Worm (Caenorhabditis elegans) whole organism, L4 larva: ENCODE data around the gene F40C5.1.

ENCODE experiments used
- D1046.2 ChIP-seq: fragments of 200-800 bp; sonication (Bioruptor generic); IDR thresholded peaks from 2 replicates; pipeline ENCODE4 v1.3.6; 2022; ENCODE audit warnings: missing genetic modification characterization, missing compliant biosample characterization
- F37D6.2 ChIP-seq: sonication (generic microtip); optimal IDR thresholded peaks from 2 replicates; lab custom pipeline; 2016; ENCODE audit warnings: mild to moderate bottlenecking, missing genetic modification characterization, missing compliant biosample characterization
- F44E2.7 ChIP-seq: fragments of 200-800 bp; sonication (Bioruptor generic); IDR thresholded peaks from 2 replicates; pipeline ENCODE4 v2.1.2; 2022; ENCODE audit warnings: missing genetic modification characterization, missing compliant biosample characterization
- F49E8.2 ChIP-seq: sonication (generic microtip); optimal IDR thresholded peaks from 2 replicates; lab custom pipeline; 2016; ENCODE audit warnings: missing compliant biosample characterization, mild to moderate bottlenecking, missing genetic modification characterization, borderline replicate concordance
- R02D3.7 ChIP-seq: fragments of 150-350 bp; sonication (generic microtip); optimal IDR thresholded peaks from 3 replicates; lab custom pipeline; 2014; ENCODE audit warnings: missing biosample characterization, missing genetic modification characterization
- T20F7.1 ChIP-seq: fragments of 200-800 bp; sonication (Bioruptor generic); optimal IDR thresholded peaks from 2 replicates; lab custom pipeline; 2018; ENCODE audit warnings: mild to moderate bottlenecking, missing genetic modification characterization, missing compliant biosample characterization
- Y105C5A.15 ChIP-seq: fragments of 200-800 bp; sonication (Bioruptor generic); IDR thresholded peaks from 2 replicates; pipeline ENCODE4 v1.3.6; 2022; ENCODE audit warnings: missing genetic modification characterization, missing compliant biosample characterization
- ZK337.2 ChIP-seq: fragments of 200-800 bp; sonication (Bioruptor generic); IDR thresholded peaks from 2 replicates; pipeline ENCODE4 v1.3.6; 2022; ENCODE audit warnings: missing genetic modification reagents, missing genetic modification characterization, missing compliant biosample characterization
- ZK546.5 ChIP-seq, 2 experiments: sonication (generic microtip); optimal IDR thresholded peaks; 2 replicates each; lab custom pipeline; 2017; ENCODE audit warnings: missing biosample characterization in 2 of 2, missing genetic modification characterization in 2 of 2
- aly-2 ChIP-seq: sonication (generic microtip); optimal IDR thresholded peaks from 2 replicates; lab custom pipeline; 2018; ENCODE audit warnings: missing biosample characterization, missing genetic modification characterization
- arid-1 ChIP-seq: fragments of 200-800 bp; sonication (Bioruptor generic); conservative IDR thresholded peaks from 2 replicates; pipeline ENCODE4 v1.3.6; 2022; ENCODE audit warnings: missing genetic modification reagents, missing genetic modification characterization, missing compliant biosample characterization
- ceh-28 ChIP-seq: fragments of 150-350 bp; optimal IDR thresholded peaks from 2 replicates; lab custom pipeline; 2014; ENCODE audit warnings: missing biosample characterization, missing genetic modification reagents, missing genetic modification characterization
- ceh-32 ChIP-seq: sonication (generic microtip); optimal IDR thresholded peaks from 2 replicates; lab custom pipeline; 2016; ENCODE audit warnings: mild to moderate bottlenecking, missing genetic modification characterization, missing compliant biosample characterization; ENCODE audit not compliant: poor library complexity
- ceh-44 ChIP-seq: fragments of 200-800 bp; sonication (Bioruptor generic); IDR thresholded peaks from 2 replicates; pipeline ENCODE4 v1.3.6; 2022; ENCODE audit warnings: missing genetic modification reagents, missing genetic modification characterization, missing compliant biosample characterization
- ceh-82 ChIP-seq: sonication (generic microtip); optimal IDR thresholded peaks from 2 replicates; lab custom pipeline; 2017; ENCODE audit warnings: missing biosample characterization, missing genetic modification characterization
- ces-1 ChIP-seq: fragments of 150-350 bp; sonication (generic microtip); optimal IDR thresholded peaks from 4 replicates; lab custom pipeline; 2014; ENCODE audit warnings: missing biosample characterization, missing genetic modification reagents, missing genetic modification characterization
- dmd-6 ChIP-seq: fragments of 200-800 bp; sonication (Bioruptor generic); IDR thresholded peaks from 2 replicates; pipeline ENCODE4 v1.3.6; 2022; ENCODE audit warnings: missing genetic modification reagents, missing genetic modification characterization, missing compliant biosample characterization
- dmd-8 ChIP-seq: fragments of 200-800 bp; sonication (Bioruptor generic); IDR thresholded peaks from 2 replicates; pipeline ENCODE4 v1.3.6; 2022; ENCODE audit warnings: missing genetic modification characterization, missing compliant biosample characterization
- dpl-1 ChIP-seq: fragments of 150-350 bp; optimal IDR thresholded peaks from 2 replicates; lab custom pipeline; 2014; ENCODE audit warnings: missing biosample characterization, missing genetic modification reagents, missing genetic modification characterization
- dve-1 ChIP-seq: sonication (generic microtip); optimal IDR thresholded peaks from 2 replicates; lab custom pipeline; 2017; ENCODE audit warnings: antibody characterized with exemption, mild to moderate bottlenecking, missing genetic modification characterization, missing compliant biosample characterization; ENCODE audit not compliant: insufficient read depth
- egl-43 ChIP-seq: fragments of 200-800 bp; sonication (Bioruptor generic); IDR thresholded peaks from 2 replicates; pipeline ENCODE4 v1.3.6; 2022; ENCODE audit warnings: missing genetic modification reagents, missing genetic modification characterization, missing compliant biosample characterization
- fkh-10 ChIP-seq: fragments of 150-350 bp; optimal IDR thresholded peaks from 2 replicates; lab custom pipeline; 2014; ENCODE audit warnings: missing biosample characterization, missing genetic modification reagents, missing genetic modification characterization
- hlh-11 ChIP-seq: fragments of 200-800 bp; sonication (Bioruptor generic); optimal IDR thresholded peaks from 2 replicates; lab custom pipeline; 2018; ENCODE audit warnings: mild to moderate bottlenecking, missing genetic modification characterization, missing compliant biosample characterization
- hmg-1.1 ChIP-seq: fragments of 200-800 bp; sonication (Bioruptor generic); IDR thresholded peaks from 2 replicates; pipeline ENCODE4 v1.3.6; 2022; ENCODE audit warnings: missing genetic modification reagents, missing genetic modification characterization, missing compliant biosample characterization
- lin-1 ChIP-seq: fragments of 200-800 bp; sonication (Bioruptor generic); IDR thresholded peaks from 2 replicates; pipeline ENCODE4 v1.3.6; 2022; ENCODE audit warnings: missing genetic modification reagents, missing genetic modification characterization, missing compliant biosample characterization
- lin-13 ChIP-seq: fragments of 150-350 bp; optimal IDR thresholded peaks from 2 replicates; lab custom pipeline; 2014; ENCODE audit warnings: missing biosample characterization, missing genetic modification reagents, missing genetic modification characterization
- lin-39 ChIP-seq: fragments of 150-350 bp; optimal IDR thresholded peaks from 2 replicates; lab custom pipeline; 2014; ENCODE audit warnings: missing biosample characterization, missing genetic modification reagents, missing genetic modification characterization
- mxl-3 ChIP-seq: fragments of 200-800 bp; sonication (Bioruptor generic); optimal IDR thresholded peaks from 2 replicates; lab custom pipeline; 2018; ENCODE audit warnings: mild to moderate bottlenecking, missing genetic modification characterization, missing compliant biosample characterization
- nhr-10 ChIP-seq: fragments of 150-350 bp; optimal IDR thresholded peaks from 2 replicates; lab custom pipeline; 2014; ENCODE audit warnings: missing biosample characterization, missing genetic modification characterization
- nhr-11 ChIP-seq: fragments of 150-350 bp; optimal IDR thresholded peaks from 2 replicates; lab custom pipeline; 2014; ENCODE audit warnings: missing biosample characterization, missing genetic modification characterization
- nhr-237 ChIP-seq: sonication (generic microtip); optimal IDR thresholded peaks from 2 replicates; lab custom pipeline; 2017; ENCODE audit warnings: missing biosample characterization, missing genetic modification characterization
- nhr-25 ChIP-seq: sonication (generic microtip); optimal IDR thresholded peaks from 2 replicates; lab custom pipeline; 2017; ENCODE audit warnings: missing genetic modification characterization, mild to moderate bottlenecking, missing compliant biosample characterization, antibody characterized with exemption, moderate library complexity, borderline replicate concordance; ENCODE audit not compliant: insufficient read depth
- nhr-42 ChIP-seq: fragments of 200-800 bp; sonication (Bioruptor generic); IDR thresholded peaks from 2 replicates; pipeline ENCODE4 v1.3.6; 2022; ENCODE audit warnings: missing genetic modification characterization, missing compliant biosample characterization
- nhr-48 ChIP-seq: sonication (generic microtip); optimal IDR thresholded peaks from 2 replicates; lab custom pipeline; 2016; ENCODE audit warnings: mild to moderate bottlenecking, missing genetic modification characterization, missing compliant biosample characterization
- pha-4 ChIP-seq, 2 experiments: fragments of 150-350 bp in 1 of 2; fragments of 200-800 bp in 1 of 2; sonication (Bioruptor generic) in 1 of 2; IDR thresholded peaks in 1 of 2; optimal IDR thresholded peaks in 1 of 2; 2 replicates each; pipeline versions ENCODE4 v1.3.6 to Lab custom; 2014 to 2022; ENCODE audit warnings: missing genetic modification characterization in 2 of 2, missing genetic modification reagents in 2 of 2, missing biosample characterization in 1 of 2, missing compliant biosample characterization in 1 of 2
- pqm-1 ChIP-seq: sonication (generic microtip); optimal IDR thresholded peaks from 2 replicates; lab custom pipeline; 2017; ENCODE audit warnings: missing biosample characterization, missing genetic modification characterization
- sdz-12 ChIP-seq: fragments of 200-800 bp; sonication (Bioruptor generic); optimal IDR thresholded peaks from 2 replicates; lab custom pipeline; 2018; ENCODE audit warnings: mild to moderate bottlenecking, missing genetic modification characterization, missing compliant biosample characterization
- set-16 ChIP-seq: fragments of 200-800 bp; sonication (Bioruptor generic); IDR thresholded peaks from 2 replicates; pipeline ENCODE4 v1.3.6; 2022; ENCODE audit warnings: missing genetic modification reagents, missing genetic modification characterization, missing compliant biosample characterization
- skn-1 ChIP-seq: fragments of 150-350 bp; optimal IDR thresholded peaks from 2 replicates; lab custom pipeline; 2014; ENCODE audit warnings: missing biosample characterization, missing genetic modification characterization
- snpc-1.2 ChIP-seq: fragments of 200-800 bp; sonication (Bioruptor generic); IDR thresholded peaks from 2 replicates; pipeline ENCODE4 v1.3.6; 2022; ENCODE audit warnings: missing genetic modification reagents, missing genetic modification characterization, missing compliant biosample characterization
- spr-3 ChIP-seq: fragments of 200-800 bp; sonication (Bioruptor generic); optimal IDR thresholded peaks from 2 replicates; lab custom pipeline; 2018; ENCODE audit warnings: mild to moderate bottlenecking, missing genetic modification characterization, missing compliant biosample characterization
- unc-62 ChIP-seq, 3 experiments: fragments of 150-350 bp in 1 of 3; sonication (generic microtip); optimal IDR thresholded peaks in 2 of 3; peaks in 1 of 3; 1 replicate in 1 of 3; 2 replicates in 2 of 3; lab custom pipeline; 2014 to 2017; ENCODE audit warnings: missing biosample characterization in 3 of 3, missing genetic modification characterization in 3 of 3, missing genetic modification reagents in 3 of 3, missing genotype in 1 of 3
- zag-1 ChIP-seq: fragments of 150-350 bp; optimal IDR thresholded peaks from 2 replicates; lab custom pipeline; 2014; ENCODE audit warnings: missing biosample characterization, missing genetic modification characterization
- zip-2 ChIP-seq: fragments of 150-350 bp; optimal IDR thresholded peaks from 2 replicates; lab custom pipeline; 2014; ENCODE audit warnings: missing biosample characterization, missing genetic modification characterization
- ztf-7 ChIP-seq: fragments of 150-350 bp; optimal IDR thresholded peaks from 2 replicates; lab custom pipeline; 2014; ENCODE audit warnings: missing biosample characterization, missing genetic modification characterization

The F40C5.1 gene

DNA sequence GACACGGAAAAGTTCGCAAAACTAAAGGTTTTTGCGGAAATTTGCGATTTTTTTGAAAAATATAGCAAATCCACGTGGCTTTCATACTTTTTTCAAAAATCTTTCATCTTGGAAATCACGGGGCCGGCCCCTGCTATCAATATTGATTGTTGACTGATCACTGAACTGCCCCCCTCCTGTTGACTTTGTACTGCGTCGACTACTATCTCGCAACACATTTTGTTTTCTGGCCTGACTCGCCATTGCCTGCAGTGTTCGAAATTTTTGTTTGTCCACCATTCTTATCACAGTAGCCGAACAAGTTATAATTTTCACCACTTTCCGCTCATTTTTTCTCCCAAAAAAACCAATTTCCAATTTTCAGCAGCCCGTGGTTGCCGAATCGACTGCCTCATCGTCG lies 8.5 kb downstream of the F40C5.1 start (continued):
- no peak for TF ChIP-seq nhr-25
- TF ChIP-seq pha-4 (GFP tag; IDR thresholded peaks at IDR 0.05; lab: Robert Waterston, UW) = no peak
- TF ChIP-seq pha-4 (tag; optimal IDR thresholded peaks at IDR 0.05; lab: Kevin White, UChicago) = no peak
- TF ChIP-seq F49E8.2 (tag; lab: Kevin White, UChicago) = no peak
- TF ChIP-seq lin-39 = no peak
- TF ChIP-seq egl-43 (GFP tag; lab: Robert Waterston, UW) = no peak
- TF ChIP-seq dpl-1 (GFP tag; lab: Kevin White, UChicago) = no peak
- TF ChIP-seq ceh-44 (GFP tag; lab: Robert Waterston, UW) = no peak
- TF ChIP-seq nhr-11 (tag; lab: Kevin White, UChicago) = no peak
- TF ChIP-seq F44E2.7 (GFP tag; lab: Robert Waterston, UW) = no peak
- no peak for TF ChIP-seq zip-2

DNA sequence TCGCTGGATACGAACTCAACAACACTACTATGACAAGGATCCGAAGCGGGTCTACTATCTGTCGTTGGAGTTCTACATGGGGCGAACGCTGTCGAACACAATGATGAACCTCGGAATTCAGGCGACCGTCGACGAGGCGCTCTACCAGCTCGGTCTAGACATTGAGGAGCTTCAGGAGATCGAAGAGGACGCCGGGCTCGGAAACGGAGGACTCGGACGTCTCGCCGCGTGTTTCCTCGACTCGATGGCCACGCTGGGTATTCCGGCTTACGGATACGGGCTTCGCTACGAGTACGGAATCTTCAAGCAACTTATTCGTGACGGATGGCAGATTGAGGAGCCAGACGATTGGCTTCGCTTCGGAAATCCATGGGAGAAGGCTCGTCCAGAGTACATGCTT lies 9.1 kb downstream of the F40C5.1 start:
- TF ChIP-seq ceh-32 (no peak), set-16 (GFP tag; lab: Robert Waterston, UW) (peak; percentile 80), unc-62 (GFP tag; optimal IDR thresholded peaks at IDR 0.05 in 1 of 2; lab: Kevin White, UChicago) (peak in 1 of 2 experiments; percentile 75), unc-62 (tag; optimal IDR thresholded peaks at IDR 0.05; lab: Kevin White, UChicago) (no peak)

DNA sequence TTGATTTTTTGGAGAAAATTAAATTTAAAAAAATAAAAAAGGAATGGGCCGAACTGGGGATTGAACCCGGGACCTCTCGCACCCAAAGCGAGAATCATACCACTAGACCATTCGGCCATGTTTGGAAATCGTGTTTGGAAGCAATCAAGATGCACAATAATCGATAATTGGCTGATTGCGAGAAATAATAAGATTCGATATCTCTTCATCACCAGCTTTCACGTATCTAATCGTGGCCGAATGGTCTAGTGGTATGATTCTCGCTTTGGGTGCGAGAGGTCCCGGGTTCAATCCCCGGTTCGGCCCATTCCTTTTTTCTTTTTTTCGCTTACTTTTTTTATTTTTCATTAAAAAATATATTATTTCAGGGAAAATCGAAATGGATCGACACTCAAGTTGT lies 9.6 kb downstream of the F40C5.1 start:
- TF ChIP-seq skn-1 (tag; lab: Kevin White, UChicago) = no peak
- peak; percentile 39; the same call in 1 of the 2 replicates for TF ChIP-seq ceh-44 (GFP tag; lab: Robert Waterston, UW)
- TF ChIP-seq hmg-1.1 (GFP tag; lab: Robert Waterston, UW) = no peak
- TF ChIP-seq F37D6.2 (tag; lab: Kevin White, UChicago) = no peak
- peak; percentile 62 for TF ChIP-seq F49E8.2 (tag; lab: Kevin White, UChicago)
- peak; percentile 31 for TF ChIP-seq lin-13 (GFP tag; lab: Kevin White, UChicago)
- TF ChIP-seq hlh-11 (tag; lab: Kevin White, UChicago) = no peak
- TF ChIP-seq arid-1 = peak; percentile 68; the same call in 1 of the 2 replicates
- 0 out of 2 replicates have a peak, but pooled peaks have one; percentile 21 for TF ChIP-seq lin-1 (GFP tag; lab: Robert Waterston, UW)
- no peak for TF ChIP-seq fkh-10 (GFP tag; lab: Kevin White, UChicago)
- no peak for TF ChIP-seq nhr-10 (tag; lab: Kevin White, UChicago)
- TF ChIP-seq zip-2 = no peak
- no peak for TF ChIP-seq ceh-32
- 0 out of 2 replicates have a peak, but pooled peaks have one; percentile 37 for TF ChIP-seq dmd-8
- TF ChIP-seq pqm-1 = no peak
- no peak for TF ChIP-seq ceh-82 (tag; lab: Kevin White, UChicago)
- TF ChIP-seq nhr-42 (GFP tag; lab: Robert Waterston, UW) = no peak
- no peak for TF ChIP-seq nhr-25
- TF ChIP-seq ceh-28 (tag; lab: Kevin White, UChicago) = no peak
- TF ChIP-seq ZK546.5 (tag; optimal IDR thresholded peaks at IDR 0.05; lab: Kevin White, UChicago) = no peak
- TF ChIP-seq unc-62 (GFP tag; optimal IDR thresholded peaks at IDR 0.05 in 1 of 2; lab: Kevin White, UChicago) = no peak
- TF ChIP-seq unc-62 (tag; optimal IDR thresholded peaks at IDR 0.05; lab: Kevin White, UChicago) = no peak
- no peak for TF ChIP-seq sdz-12
- TF ChIP-seq aly-2 = no peak
- peak; percentile 8; the same call in 1 of the 2 replicates for TF ChIP-seq dmd-6 (GFP tag; lab: Robert Waterston, UW)
- no peak for TF ChIP-seq dpl-1 (GFP tag; lab: Kevin White, UChicago)
- TF ChIP-seq zag-1 (tag; lab: Kevin White, UChicago) = no peak
- TF ChIP-seq D1046.2 (GFP tag; lab: Robert Waterston, UW) = no peak
- TF ChIP-seq F44E2.7 (GFP tag; lab: Robert Waterston, UW) = 0 out of 2 replicates have a peak, but pooled peaks have one; percentile 7
- no peak for TF ChIP-seq nhr-237
- TF ChIP-seq R02D3.7 (tag; lab: Kevin White, UChicago) = no peak
- no peak for TF ChIP-seq mxl-3 (GFP tag; lab: Kevin White, UChicago)
- no peak for TF ChIP-seq ces-1 (GFP tag; lab: Kevin White, UChicago)
- TF ChIP-seq Y105C5A.15 (GFP tag; lab: Robert Waterston, UW) = peak; percentile 75; the same call in 1 of the 2 replicates
- TF ChIP-seq ztf-7 (tag; lab: Kevin White, UChicago) = no peak
- 0 out of 2 replicates have a peak, but pooled peaks have one; percentile 16 for TF ChIP-seq ZK337.2 (GFP tag; lab: Robert Waterston, UW)
- peak; percentile 72 for TF ChIP-seq snpc-1.2
- peak; percentile 8 for TF ChIP-seq dve-1
- no peak for TF ChIP-seq spr-3 (GFP tag; lab: Kevin White, UChicago)
- no peak for TF ChIP-seq T20F7.1
- TF ChIP-seq nhr-48 (tag; lab: Kevin White, UChicago) = peak; percentile 20
